Fruit fly (Drosophila melanogaster): ENCODE data around the gene RPA2.

RPA2 gene

DNA sequence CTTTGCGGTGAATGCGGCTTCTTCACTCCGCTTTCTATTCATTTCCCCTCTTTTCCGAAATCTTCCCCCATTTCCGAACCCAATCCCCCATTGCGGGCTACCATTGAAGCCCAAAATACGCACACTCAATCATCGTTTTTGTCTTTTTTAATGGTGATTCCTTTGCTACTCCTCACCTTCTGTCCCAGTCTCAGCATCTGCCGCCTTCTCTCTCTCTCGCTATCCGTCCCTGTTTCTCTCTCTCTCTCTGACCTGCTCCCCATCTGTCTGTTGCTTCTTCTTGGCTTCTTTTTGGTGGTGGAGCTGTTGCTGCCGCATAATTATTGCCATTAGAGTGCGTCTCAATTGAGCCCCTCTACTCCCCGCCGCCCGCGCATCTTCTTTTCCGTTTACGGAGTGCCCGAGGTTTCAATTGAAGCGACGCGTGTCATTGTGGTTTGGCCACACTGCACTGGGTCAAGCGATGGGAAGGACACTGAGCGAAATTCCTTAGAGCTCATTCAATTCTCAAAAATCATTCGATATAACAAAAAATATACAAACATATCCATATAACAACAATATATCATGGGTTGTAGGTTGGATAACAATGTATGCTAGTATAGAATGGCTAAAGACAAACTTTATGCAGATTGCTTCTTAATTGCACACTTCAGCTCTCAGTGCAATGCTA lies 19.1 kb upstream of the RPA2 start (continued):
- TF ChIP-seq HLH54F (GFP tag; optimal IDR thresholded peaks at IDR 0.05) (no peak), Hsf (GFP tag; optimal IDR thresholded peaks at IDR 0.05) (peak; percentile 44), fd96Cb (tag; optimal IDR thresholded peaks at IDR 0.05) (peak; percentile 61), CG33213 (GFP tag; optimal IDR thresholded peaks at IDR 0.05) (no peak), ap (GFP tag; IDR thresholded peaks at IDR 0.05) (no peak), ash1 (GFP tag; optimal IDR thresholded peaks at IDR 0.05) (no peak), grn (GFP tag; optimal IDR thresholded peaks at IDR 0.05) (no peak), vfl (GFP tag; optimal IDR thresholded peaks at IDR 0.05) (no peak), Optix (GFP tag; IDR thresholded peaks at IDR 0.05) (no peak; the same call in 2 of the 3 replicates), ATbp (GFP tag; optimal IDR thresholded peaks at IDR 0.05) (peak; percentile 77), aop (GFP tag; IDR thresholded peaks at IDR 0.05) (no peak), CG14965 (GFP tag; optimal IDR thresholded peaks at IDR 0.05; ENCODE audit: borderline replicate concordance) (no peak), Ptx1 (GFP tag; IDR thresholded peaks at IDR 0.05) (peak; percentile 47), stc (GFP tag; IDR thresholded peaks at IDR 0.05) (no peak), CG7357 (GFP tag; IDR thresholded peaks at IDR 0.05) (0 out of 3 replicates have a peak, but pooled peaks have one; percentile 14), CG3847 (GFP tag; IDR thresholded peaks at IDR 0.05) (0 out of 2 replicates have a peak, but pooled peaks have one; percentile 18), CG3065 (GFP tag; optimal IDR thresholded peaks at IDR 0.05) (no peak), Jarid2 (GFP tag; optimal IDR thresholded peaks at IDR 0.05) (peak; percentile 8), CG11560 (tag; IDR thresholded peaks at IDR 0.05) (no peak), CG9797 (GFP tag; optimal IDR thresholded peaks at IDR 0.05) (no peak), ranshi (GFP tag; IDR thresholded peaks at IDR 0.05) (no peak), CG2202 (tag; optimal IDR thresholded peaks at IDR 0.05) (peak; percentile 18), CG7987 (GFP tag; optimal IDR thresholded peaks at IDR 0.05) (no peak), ewg (GFP tag; optimal IDR thresholded peaks at IDR 0.05) (peak; percentile 32), crc (GFP tag; optimal IDR thresholded peaks at IDR 0.05) (no peak), inv (GFP tag; IDR thresholded peaks at IDR 0.05; ENCODE audit: partially characterized antibody) (no peak), disco-r (GFP tag; optimal IDR thresholded peaks at IDR 0.05) (no peak), Lpt (GFP tag; optimal IDR thresholded peaks at IDR 0.05) (no peak), ssp (GFP tag; IDR thresholded peaks at IDR 0.05) (peak; percentile 39; the same call in 1 of the 2 replicates), CG34376 (GFP tag; optimal IDR thresholded peaks at IDR 0.05) (no peak), pros (GFP tag; optimal IDR thresholded peaks at IDR 0.05) (no peak), dan (GFP tag; IDR thresholded peaks at IDR 0.05) (no peak), Mes4 (GFP tag; optimal IDR thresholded peaks at IDR 0.05) (no peak), CG30431 (GFP tag; optimal IDR thresholded peaks at IDR 0.05) (peak; percentile 5), Mrtf (GFP tag; IDR thresholded peaks at IDR 0.05) (no peak), Adf1 (GFP tag; IDR thresholded peaks at IDR 0.05) (no peak), CG5180 (GFP tag; optimal IDR thresholded peaks at IDR 0.05) (peak; percentile 30), CG6254 (GFP tag; optimal IDR thresholded peaks at IDR 0.05) (peak; percentile 28), row (GFP tag; IDR thresholded peaks at IDR 0.05) (peak; percentile 63), CG17912 (GFP tag; optimal IDR thresholded peaks at IDR 0.05) (no peak), Hr51 (GFP tag; optimal IDR thresholded peaks at IDR 0.05) (peak; percentile 18 to 43), CG10565 (GFP tag; optimal IDR thresholded peaks at IDR 0.05) (no peak), Max (GFP tag; optimal IDR thresholded peaks at IDR 0.05) (no peak), Six4 (GFP tag; optimal IDR thresholded peaks at IDR 0.05) (peak; percentile 45), Hr78 (GFP tag; optimal IDR thresholded peaks at IDR 0.05) (peak in 1 of 2 experiments; percentile 48), fu2 (GFP tag; optimal IDR thresholded peaks at IDR 0.05) (no peak), eyg (GFP tag; optimal IDR thresholded peaks at IDR 0.05) (no peak), CG10979 (tag; optimal IDR thresholded peaks at IDR 0.05) (peak; percentile 76), croc (GFP tag; conservative IDR thresholded peaks at IDR 0.05) (peak; percentile 53), Taf1 (GFP tag; IDR thresholded peaks at IDR 0.05) (no peak)
